Fruit fly (Drosophila melanogaster): ENCODE measurements around the gene CG17327.

CG17327 gene

DNA sequence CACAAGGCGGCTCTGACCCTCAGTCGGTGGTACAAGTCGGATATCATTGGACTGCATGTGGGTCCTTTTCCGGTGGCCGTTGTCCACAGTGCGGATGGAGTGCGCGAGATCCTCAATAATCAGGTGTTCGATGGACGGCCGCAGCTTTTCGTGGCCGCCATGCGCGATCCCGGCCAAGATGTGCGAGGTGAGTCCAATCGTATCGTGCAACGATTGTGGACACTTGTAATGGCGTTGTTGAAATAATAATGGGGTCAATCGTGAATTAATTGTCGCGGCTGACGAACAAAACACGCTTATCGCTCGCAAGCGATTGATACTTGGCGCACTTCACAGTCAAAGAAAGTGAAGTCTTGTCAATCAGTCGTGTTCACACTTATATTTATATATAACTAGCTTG lies 33.5 kb downstream of the CG17327 start:
- peak; percentile 90 for TF ChIP-seq svp (GFP tag)
- no peak for TF ChIP-seq fd85E (GFP tag; optimal IDR thresholded peaks at IDR 0.05)
- TF ChIP-seq lz (GFP tag; optimal IDR thresholded peaks at IDR 0.05), result no peak
- no peak for TF ChIP-seq CG34406 (GFP tag; optimal IDR thresholded peaks at IDR 0.05)
- no peak for TF ChIP-seq Eip78C (GFP tag)
- no peak for TF ChIP-seq Lpt (GFP tag; optimal IDR thresholded peaks at IDR 0.05)

DNA sequence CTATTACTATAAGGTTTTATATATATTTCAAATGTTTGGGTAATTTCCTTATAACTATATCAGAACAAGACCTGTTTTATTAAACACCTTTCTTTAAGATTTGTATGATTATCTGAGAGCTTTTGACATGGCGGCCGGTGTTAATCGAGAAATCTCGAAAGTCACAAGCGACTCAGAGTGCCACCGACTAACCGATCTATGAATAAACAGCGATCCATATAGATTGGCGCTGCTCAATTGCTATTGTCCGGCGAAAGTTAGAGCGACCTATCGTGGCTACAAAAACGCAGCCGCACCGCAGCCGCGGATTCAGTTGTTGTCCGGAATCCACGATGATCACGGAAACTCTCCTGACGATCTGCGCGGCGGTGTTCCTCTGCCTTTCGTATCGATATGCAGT lies 34.0 kb downstream of the CG17327 start, which contains the start of gene Cyp304a1:
Gene Cyp304a1 (plus strand): TSS at position 301 of the 400 bp plus-strand sequence.
- TF ChIP-seq vri (GFP tag; optimal IDR thresholded peaks at IDR 0.05) (no peak), Lpt (GFP tag; optimal IDR thresholded peaks at IDR 0.05) (no peak), Gug (GFP tag; IDR thresholded peaks at IDR 0.05) (no peak), Met (GFP tag; optimal IDR thresholded peaks at IDR 0.05) (no peak), CG3919 (GFP tag; optimal IDR thresholded peaks at IDR 0.05) (no peak), fkh (GFP tag; optimal IDR thresholded peaks at IDR 0.05) (no peak), CG11294 (GFP tag; IDR thresholded peaks at IDR 0.05) (no peak), CG10631 (GFP tag; optimal IDR thresholded peaks at IDR 0.05) (no peak), Sox14 (GFP tag; optimal IDR thresholded peaks at IDR 0.05) (no peak), eg (GFP tag; IDR thresholded peaks at IDR 0.05) (no peak), topi (GFP tag; optimal IDR thresholded peaks at IDR 0.05) (no peak), CG34406 (GFP tag; optimal IDR thresholded peaks at IDR 0.05) (no peak), CG9139 (GFP tag; optimal IDR thresholded peaks at IDR 0.05) (no peak), lz (GFP tag; optimal IDR thresholded peaks at IDR 0.05) (no peak)

DNA sequence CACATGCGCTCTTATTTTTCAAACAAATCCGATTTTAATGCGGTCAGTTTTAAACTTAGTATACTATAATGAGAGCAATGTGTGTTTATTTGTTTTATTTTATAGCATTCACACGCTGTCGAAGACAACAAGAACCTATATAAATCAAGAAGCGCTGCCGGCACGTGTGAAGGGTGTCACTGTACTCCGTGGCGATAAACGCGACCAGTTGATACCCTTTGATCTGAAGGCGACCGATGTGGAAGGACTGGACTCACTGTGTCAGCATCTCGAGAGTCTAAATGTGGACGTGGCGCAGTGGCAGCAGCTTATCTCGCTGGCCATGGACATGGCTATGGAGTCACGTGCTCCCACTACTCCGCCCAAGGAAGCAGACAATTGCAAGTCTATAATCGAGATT lies 34.9 kb downstream of the CG17327 start:
- TF ChIP-seq CG11762 (GFP tag; optimal IDR thresholded peaks at IDR 0.05; ENCODE audit: insufficient read depth), result no peak
- peak; percentile 95 for TF ChIP-seq svp (GFP tag)

DNA sequence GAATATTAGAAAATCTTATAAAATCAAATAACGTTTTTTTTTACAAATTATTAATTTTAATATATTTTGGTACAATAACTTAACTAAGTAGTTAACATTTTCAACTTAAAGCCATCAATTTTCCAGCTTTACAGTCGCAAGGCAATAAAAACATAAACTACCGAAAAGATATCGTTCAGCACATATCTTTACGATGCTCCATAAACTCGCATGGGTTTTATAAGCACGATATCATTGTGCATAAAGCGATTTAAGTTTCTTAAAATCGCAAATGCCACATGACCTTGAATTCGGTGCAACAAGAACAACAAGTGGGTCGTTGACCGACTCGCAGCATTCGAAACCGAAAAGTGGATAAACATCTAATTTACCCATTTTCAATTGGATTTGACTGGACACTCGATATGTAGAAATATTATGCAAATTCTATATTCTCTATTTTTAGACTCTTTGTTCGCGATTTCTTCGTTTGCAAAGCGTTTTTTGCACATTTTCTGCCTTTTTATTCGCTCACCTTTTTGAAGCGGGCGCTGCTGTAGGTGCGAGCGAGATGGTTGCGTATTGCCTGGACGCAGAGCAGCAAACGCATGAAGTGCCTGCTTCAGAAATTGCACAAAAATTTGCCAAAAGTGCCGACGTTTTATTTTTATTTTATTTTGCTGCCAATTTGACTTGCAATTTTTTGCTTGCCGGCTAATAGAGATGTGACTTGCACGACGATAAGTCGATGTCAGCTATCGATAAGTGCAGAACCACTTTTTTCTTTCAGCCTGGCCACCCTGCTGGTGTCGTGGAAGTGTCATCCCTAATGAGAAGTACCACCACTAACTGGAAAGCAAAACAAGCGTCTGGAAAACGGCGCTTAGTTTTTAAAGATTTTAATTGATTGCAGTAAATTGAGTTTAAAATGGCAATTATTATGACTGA lies 36.3 kb downstream of the CG17327 start, which contains the start of gene Spc25:
Gene Spc25 (plus strand): TSS at position 817 of the 927 bp plus-strand sequence.
- TF ChIP-seq OdsH (GFP tag; optimal IDR thresholded peaks at IDR 0.05) (no peak), cyc (GFP tag; optimal IDR thresholded peaks at IDR 0.05) (peak; percentile 43), Sox15 (GFP tag; optimal IDR thresholded peaks at IDR 0.05) (no peak), Ets96B (tag; optimal IDR thresholded peaks at IDR 0.05) (no peak), Eip78C (GFP tag) (peak; percentile 49), CG31627 (GFP tag; optimal IDR thresholded peaks at IDR 0.05) (peak; percentile 71), CG6808 (GFP tag; optimal IDR thresholded peaks at IDR 0.05) (no peak), fd85E (GFP tag; optimal IDR thresholded peaks at IDR 0.05) (no peak), salr (GFP tag; optimal IDR thresholded peaks at IDR 0.05) (no peak), CG3919 (GFP tag; optimal IDR thresholded peaks at IDR 0.05) (peak; percentile 25), eg (GFP tag; IDR thresholded peaks at IDR 0.05) (no peak), fkh (GFP tag; optimal IDR thresholded peaks at IDR 0.05) (no peak), CG8119 (GFP tag; IDR thresholded peaks at IDR 0.05) (no peak), vri (GFP tag; optimal IDR thresholded peaks at IDR 0.05) (peak; percentile 48), Eip93F (GFP tag; optimal IDR thresholded peaks at IDR 0.05) (no peak), CG6854 (GFP tag; optimal IDR thresholded peaks at IDR 0.05) (no peak), svp (GFP tag) (peak; percentile 79), CG15336 (GFP tag; IDR thresholded peaks at IDR 0.05) (no peak), Eip75B (GFP tag; optimal IDR thresholded peaks at IDR 0.05) (peak; percentile 44), Sox102F (GFP tag; optimal IDR thresholded peaks at IDR 0.05) (no peak), CG11294 (GFP tag; IDR thresholded peaks at IDR 0.05) (no peak), net (GFP tag; optimal IDR thresholded peaks at IDR 0.05) (no peak), CG10669 (GFP tag; optimal IDR thresholded peaks at IDR 0.05) (no peak), CG6792 (GFP tag; optimal IDR thresholded peaks at IDR 0.05) (peak; percentile 0), acj6 (GFP tag; optimal IDR thresholded peaks at IDR 0.05) (peak; percentile 30), esn (GFP tag; optimal IDR thresholded peaks at IDR 0.05) (peak; percentile 64), ss (GFP tag; optimal IDR thresholded peaks at IDR 0.05) (no peak), Met (GFP tag; optimal IDR thresholded peaks at IDR 0.05) (peak; percentile 42), CG10631 (GFP tag; optimal IDR thresholded peaks at IDR 0.05) (peak; percentile 44), CG7368 (GFP tag; optimal IDR thresholded peaks at IDR 0.05) (no peak), Smox (GFP tag; optimal IDR thresholded peaks at IDR 0.05) (peak; percentile 29), Ets21C (GFP tag; optimal IDR thresholded peaks at IDR 0.05) (peak; percentile 47), lz (GFP tag; optimal IDR thresholded peaks at IDR 0.05) (peak; percentile 63), CG1621 (tag; optimal IDR thresholded peaks at IDR 0.05) (no peak), spab (GFP tag; optimal IDR thresholded peaks at IDR 0.05) (no peak), achi (GFP tag; optimal IDR thresholded peaks at IDR 0.05) (peak; percentile 17)
